Worm (Caenorhabditis elegans) whole organism, L4/young adult: Measurements from ENCODE around the gene R05G6.3.

Source experiments
- W03F9.2 ChIP-seq: fragments of 150-350 bp; optimal IDR thresholded peaks from 2 replicates; lab custom pipeline; 2014; ENCODE audit warnings: missing biosample characterization, missing genetic modification characterization
- dao-5 ChIP-seq: sonication (generic microtip); optimal IDR thresholded peaks from 2 replicates; lab custom pipeline; 2016; ENCODE audit warnings: missing genotype, missing genetic modification characterization, moderate library complexity, missing compliant biosample characterization
- him-1 ChIP-seq: sonication (generic microtip); optimal IDR thresholded peaks from 2 replicates; lab custom pipeline; 2016; ENCODE audit warnings: missing genotype, missing genetic modification reagents, missing genetic modification characterization, missing compliant biosample characterization

DNA sequence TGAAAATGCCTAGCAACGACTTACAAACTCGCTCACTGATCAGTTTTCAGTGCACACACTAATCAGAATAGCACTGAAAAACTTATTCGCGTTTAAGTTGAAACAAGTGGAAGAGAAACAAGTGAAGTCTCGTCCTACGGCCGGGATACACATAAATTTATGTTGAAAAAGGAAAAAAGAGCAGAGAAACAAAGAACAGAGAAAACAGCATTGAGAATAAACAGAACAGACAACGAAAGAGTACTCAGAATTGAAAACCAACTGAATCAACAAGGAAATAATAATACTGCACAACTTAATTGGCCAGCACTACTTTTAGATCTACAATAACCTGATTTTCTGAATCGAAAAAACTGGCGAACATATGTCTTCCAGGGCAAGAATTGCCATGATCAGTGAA lies 38.0 kb downstream of the R05G6.3 start, which contains the start of gene F49E8.6:
- TF ChIP-seq him-1 (tag; lab: Kevin White, UChicago) = no peak
- no peak for TF ChIP-seq W03F9.2 (tag; lab: Kevin White, UChicago)
- TF ChIP-seq dao-5 (tag; lab: Kevin White, UChicago) = no peak
